Fruit fly (Drosophila melanogaster) whole organism, embryonic: ENCODE results near the gene Nost.

Experiments used
- Atf6 ChIP-seq: fragments of 200-800 bp; sonication (Bioruptor generic); IDR thresholded peaks from 2 replicates; pipeline ENCODE4 v1.3.6; 2022; ENCODE audit warnings: missing biosample characterization, missing genetic modification characterization
- BtbVII ChIP-seq: fragments of 200-800 bp; sonication (Bioruptor generic); optimal IDR thresholded peaks from 3 replicates; lab custom pipeline; 2017; ENCODE audit warnings: missing biosample characterization, mild to moderate bottlenecking, missing genetic modification characterization
- CG10462 ChIP-seq: fragments of 200-800 bp; sonication (Bioruptor generic); optimal IDR thresholded peaks from 2 replicates; lab custom pipeline; 2016; ENCODE audit warnings: missing biosample characterization, missing genetic modification characterization
- CG10959 ChIP-seq: fragments of 200-800 bp; sonication (Bioruptor generic); IDR thresholded peaks from 2 replicates; pipeline ENCODE4 v1.3.6; 2022; ENCODE audit warnings: missing biosample characterization, missing genetic modification characterization
- CG11085 ChIP-seq: fragments of 200-800 bp; sonication (Bioruptor generic); IDR thresholded peaks from 2 replicates; pipeline ENCODE4 v1.3.6; 2022; ENCODE audit warnings: missing biosample characterization, missing genetic modification characterization
- CG12744 ChIP-seq: fragments of 200-800 bp; sonication (Bioruptor generic); optimal IDR thresholded peaks from 2 replicates; lab custom pipeline; 2016; ENCODE audit warnings: missing biosample characterization, missing genetic modification characterization
- CG13624 ChIP-seq: fragments of 200-800 bp; sonication (Bioruptor generic); optimal IDR thresholded peaks from 2 replicates; lab custom pipeline; 2016; ENCODE audit warnings: missing biosample characterization, missing genetic modification characterization
- CG15269 ChIP-seq: fragments of 200-800 bp; sonication (Bioruptor generic); optimal IDR thresholded peaks from 2 replicates; lab custom pipeline; 2018; ENCODE audit warnings: missing biosample characterization, mild to moderate bottlenecking, missing genetic modification characterization, moderate library complexity
- CG1603 ChIP-seq: fragments of 200-800 bp; sonication (Bioruptor generic); optimal IDR thresholded peaks from 2 replicates; lab custom pipeline; 2019; ENCODE audit warnings: missing biosample characterization, mild to moderate bottlenecking, missing genetic modification characterization, moderate library complexity
- CG30403 ChIP-seq: fragments of 200-800 bp; sonication (Bioruptor generic); optimal IDR thresholded peaks from 3 replicates; lab custom pipeline; 2016; ENCODE audit warnings: missing biosample characterization, missing genetic modification characterization
- CG30431 ChIP-seq: fragments of 200-800 bp; sonication (Bioruptor generic); optimal IDR thresholded peaks from 2 replicates; lab custom pipeline; 2017; ENCODE audit warnings: missing biosample characterization, missing genetic modification characterization
- CG3065 ChIP-seq: fragments of 200-800 bp; sonication (Bioruptor generic); optimal IDR thresholded peaks from 2 replicates; lab custom pipeline; 2016; ENCODE audit warnings: missing biosample characterization, missing genetic modification characterization
- CG31365 ChIP-seq: fragments of 200-800 bp; sonication (Bioruptor generic); optimal IDR thresholded peaks from 2 replicates; lab custom pipeline; 2018; ENCODE audit warnings: missing biosample characterization, mild to moderate bottlenecking, missing genetic modification characterization
- CG32772 ChIP-seq: fragments of 200-800 bp; sonication (Bioruptor generic); IDR thresholded peaks from 2 replicates; pipeline ENCODE4 v1.3.6; 2022; ENCODE audit warnings: missing biosample characterization, missing genetic modification characterization
- CG3838 ChIP-seq: fragments of 200-800 bp; sonication (Bioruptor generic); optimal IDR thresholded peaks from 3 replicates; lab custom pipeline; 2016; ENCODE audit warnings: missing biosample characterization, missing genetic modification characterization
- CG4707 ChIP-seq: fragments of 200-800 bp; sonication (Bioruptor generic); optimal IDR thresholded peaks from 2 replicates; lab custom pipeline; 2018; ENCODE audit warnings: missing biosample characterization, mild to moderate bottlenecking, missing genetic modification characterization, moderate library complexity
- CG5953 ChIP-seq: fragments of 200-800 bp; sonication (Bioruptor generic); IDR thresholded peaks from 2 replicates; pipeline ENCODE4 v1.3.6; 2022; ENCODE audit warnings: missing biosample characterization, missing genetic modification characterization
- CG6175 ChIP-seq: fragments of 200-800 bp; sonication (Bioruptor generic); IDR thresholded peaks from 3 replicates; pipeline ENCODE4 v1.3.6; 2022; ENCODE audit warnings: missing biosample characterization, missing genetic modification characterization
- CG7357 ChIP-seq: fragments of 200-800 bp; sonication (Bioruptor generic); IDR thresholded peaks from 3 replicates; pipeline ENCODE4 v1.3.6; 2022; ENCODE audit warnings: missing biosample characterization, missing genetic modification characterization
- CG7372 ChIP-seq: fragments of 200-800 bp; sonication (Bioruptor generic); IDR thresholded peaks from 2 replicates; pipeline ENCODE4 v1.3.6; 2022; ENCODE audit warnings: missing biosample characterization, missing genetic modification characterization
- CG8924 ChIP-seq: fragments of 200-800 bp; optimal IDR thresholded peaks from 3 replicates; lab custom pipeline; 2019; ENCODE audit warnings: missing biosample characterization, mild to moderate bottlenecking, missing genetic modification characterization, moderate library complexity
- Chrac-16 ChIP-seq: fragments of 200-800 bp; sonication (Bioruptor generic); optimal IDR thresholded peaks from 3 replicates; lab custom pipeline; 2016; ENCODE audit warnings: missing biosample characterization, missing genetic modification characterization
- Dip2 ChIP-seq: fragments of 200-800 bp; sonication (Bioruptor generic); IDR thresholded peaks from 2 replicates; pipeline ENCODE4 v1.3.6; 2022; ENCODE audit warnings: missing biosample characterization, missing genetic modification characterization
- Ets97D ChIP-seq: fragments of 200-800 bp; sonication (Bioruptor generic); optimal IDR thresholded peaks from 3 replicates; lab custom pipeline; 2016; ENCODE audit warnings: missing biosample characterization, missing genetic modification characterization
- Gsc ChIP-seq: fragments of 200-800 bp; sonication (Bioruptor generic); IDR thresholded peaks from 2 replicates; pipeline ENCODE4 v1.3.6; 2022; ENCODE audit warnings: missing biosample characterization, missing genetic modification characterization
- H2.0 ChIP-seq: fragments of 200-800 bp; sonication (Bioruptor generic); IDR thresholded peaks from 2 replicates; pipeline ENCODE4 v1.3.6; 2022; ENCODE audit warnings: missing biosample characterization, missing genetic modification characterization
- HLHmδ ChIP-seq: fragments of 200-800 bp; sonication (Bioruptor generic); optimal IDR thresholded peaks from 2 replicates; lab custom pipeline; 2018; ENCODE audit warnings: missing biosample characterization, mild to moderate bottlenecking, missing genetic modification characterization, moderate library complexity
- Mrtf ChIP-seq: fragments of 200-800 bp; sonication (Bioruptor generic); IDR thresholded peaks from 3 replicates; pipeline ENCODE4 v1.3.6; 2022; ENCODE audit warnings: missing biosample characterization, missing genetic modification characterization
- Tbp ChIP-seq: fragments of >200 bp; optimal IDR thresholded peaks from 2 replicates; lab custom pipeline; 2018; ENCODE audit warnings: missing biosample characterization, missing genetic modification characterization
- Usf ChIP-seq: fragments of 200-800 bp; sonication (Bioruptor generic); optimal IDR thresholded peaks from 2 replicates; lab custom pipeline; 2017; ENCODE audit warnings: missing genotype, missing biosample characterization, missing genetic modification characterization
- ase ChIP-seq: fragments of 200-800 bp; sonication (Bioruptor generic); IDR thresholded peaks from 3 replicates; pipeline ENCODE4 v1.3.6; 2022; ENCODE audit warnings: missing biosample characterization, missing genetic modification characterization
- az2 ChIP-seq: fragments of 200-800 bp; sonication (Bioruptor generic); optimal IDR thresholded peaks from 3 replicates; lab custom pipeline; 2016; ENCODE audit warnings: missing biosample characterization, missing genetic modification characterization
- chinmo ChIP-seq: fragments of 200-800 bp; sonication (Bioruptor generic); IDR thresholded peaks from 4 replicates; pipeline ENCODE4 v1.3.6; 2022; ENCODE audit warnings: missing biosample characterization, missing genetic modification characterization; ENCODE audit not compliant: partially characterized antibody
- crol ChIP-seq: fragments of 200-800 bp; sonication (Bioruptor generic); IDR thresholded peaks from 2 replicates; pipeline ENCODE4 v1.3.6; 2022; ENCODE audit warnings: missing biosample characterization, missing genetic modification characterization
- da ChIP-seq: fragments of 200-800 bp; sonication (Bioruptor generic); optimal IDR thresholded peaks from 2 replicates; lab custom pipeline; 2016; ENCODE audit warnings: missing biosample characterization, missing genetic modification characterization
- fd102C ChIP-seq: fragments of 200-800 bp; sonication (Bioruptor generic); optimal IDR thresholded peaks from 2 replicates; lab custom pipeline; 2018; ENCODE audit warnings: missing biosample characterization, mild to moderate bottlenecking, missing genetic modification characterization, moderate library complexity
- fu2 ChIP-seq: fragments of 200-800 bp; sonication (Bioruptor generic); optimal IDR thresholded peaks from 2 replicates; lab custom pipeline; 2016; ENCODE audit warnings: missing biosample characterization, missing genetic modification characterization
- h ChIP-seq: fragments of >200 bp; optimal IDR thresholded peaks from 2 replicates; lab custom pipeline; 2017
- jigr1 ChIP-seq: fragments of 200-800 bp; sonication (Bioruptor generic); IDR thresholded peaks from 3 replicates; pipeline ENCODE4 v1.3.6; 2022; ENCODE audit warnings: missing biosample characterization, missing genetic modification characterization
- jumu ChIP-seq: fragments of 200-800 bp; sonication (Bioruptor generic); optimal IDR thresholded peaks from 3 replicates; lab custom pipeline; 2016; ENCODE audit warnings: missing biosample characterization, missing genetic modification characterization
- knrl ChIP-seq: fragments of 200-800 bp; sonication (Bioruptor generic); IDR thresholded peaks from 3 replicates; pipeline ENCODE4 v1.3.6; 2022; ENCODE audit warnings: missing biosample characterization, missing genetic modification characterization; ENCODE audit not compliant: partially characterized antibody
- oc ChIP-seq: fragments of 200-800 bp; sonication (Bioruptor generic); optimal IDR thresholded peaks from 2 replicates; lab custom pipeline; 2018; ENCODE audit warnings: missing biosample characterization, mild to moderate bottlenecking, missing genetic modification characterization, moderate library complexity
- otp ChIP-seq: fragments of 200-800 bp; sonication (Bioruptor generic); IDR thresholded peaks from 3 replicates; pipeline ENCODE4, ENCODE4 v1.3.6; 2022; ENCODE audit warnings: missing biosample characterization, missing genetic modification characterization
- pho ChIP-seq: fragments of 200-800 bp; sonication (Bioruptor generic); optimal IDR thresholded peaks from 2 replicates; lab custom pipeline; 2016; ENCODE audit warnings: missing biosample characterization, missing genetic modification characterization
- ro ChIP-seq: fragments of 200-800 bp; sonication (Bioruptor generic); IDR thresholded peaks from 2 replicates; pipeline ENCODE4 v1.3.6; 2022; ENCODE audit warnings: missing biosample characterization, missing genetic modification characterization
- so ChIP-seq: fragments of 200-800 bp; sonication (Bioruptor generic); IDR thresholded peaks from 3 replicates; pipeline ENCODE4 v1.3.6; 2022; ENCODE audit warnings: missing biosample characterization, missing genetic modification characterization
- usp ChIP-seq: fragments of >200 bp; optimal IDR thresholded peaks from 2 replicates; lab custom pipeline; 2017; ENCODE audit warnings: missing biosample characterization, missing genetic modification characterization
- wek ChIP-seq: fragments of 200-800 bp; sonication (Bioruptor generic); optimal IDR thresholded peaks from 3 replicates; lab custom pipeline; 2018; ENCODE audit warnings: missing biosample characterization, mild to moderate bottlenecking, missing genetic modification characterization, moderate library complexity
- z ChIP-seq: fragments of 200-800 bp; sonication (Bioruptor generic); IDR thresholded peaks from 3 replicates; pipeline ENCODE4 v1.3.6; 2022; ENCODE audit warnings: missing biosample characterization, missing genetic modification characterization
- zen2 ChIP-seq: fragments of 200-800 bp; sonication (Bioruptor generic); IDR thresholded peaks from 3 replicates; pipeline ENCODE4 v1.3.6; 2022; ENCODE audit warnings: missing biosample characterization, missing genetic modification characterization; ENCODE audit not compliant: partially characterized antibody
- zf30C ChIP-seq: fragments of 200-800 bp; sonication (Bioruptor generic); optimal IDR thresholded peaks from 3 replicates; lab custom pipeline; 2018; ENCODE audit warnings: missing biosample characterization, mild to moderate bottlenecking, missing genetic modification characterization
- zfh1 ChIP-seq: fragments of 200-800 bp; sonication (Bioruptor generic); IDR thresholded peaks from 3 replicates; pipeline ENCODE4 v1.3.6; 2022; ENCODE audit warnings: missing biosample characterization, missing genetic modification characterization

Gene Nost

DNA sequence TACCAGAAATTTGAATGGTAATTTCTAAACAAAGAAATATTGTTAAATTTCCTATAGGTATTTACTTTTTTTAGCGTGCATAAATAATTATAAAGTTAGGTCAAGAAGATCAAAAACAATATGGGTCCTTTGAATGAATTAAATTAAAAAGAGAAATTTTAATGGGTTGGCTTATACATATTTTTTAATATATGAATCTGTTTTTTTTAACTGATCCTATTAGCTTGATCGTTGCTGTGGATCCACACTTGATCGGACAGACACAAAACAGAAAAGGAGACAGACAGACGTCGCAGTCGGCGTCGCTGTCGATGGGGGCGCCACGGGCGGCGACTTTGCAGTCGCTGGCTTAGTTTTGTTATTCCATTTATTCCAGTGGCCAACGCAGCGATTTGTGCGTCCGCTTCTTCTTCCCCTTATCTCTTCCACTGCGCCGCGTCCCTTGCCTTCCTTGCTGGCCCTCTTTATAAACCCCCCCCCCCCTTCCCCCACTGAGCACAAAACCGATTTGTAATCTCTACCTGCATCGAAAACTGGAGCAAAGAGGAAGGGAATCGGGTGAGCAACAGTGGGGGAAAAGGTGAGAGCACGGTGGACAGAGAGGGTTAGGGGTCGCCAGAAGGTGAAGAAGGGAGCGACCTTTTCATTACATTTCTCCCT lies 17.9 kb downstream of the Nost start (continued):
- TF ChIP-seq jigr1 (GFP tag; lab: Robert Waterston, UW) (no peak), CG10959 (GFP tag; lab: Robert Waterston, UW) (no peak; the same call in 1 of the 2 replicates), fu2 (GFP tag; lab: Kevin White, UChicago) (no peak), BtbVII (no peak), CG8924 (tag; lab: Kevin White, UChicago) (peak; percentile 85), zf30C (GFP tag; lab: Kevin White, UChicago) (no peak), ase (GFP tag; lab: Robert Waterston, UW) (no peak), CG4707 (GFP tag; lab: Kevin White, UChicago) (peak; percentile 13), Ets97D (GFP tag; lab: Kevin White, UChicago) (no peak), CG7372 (no peak), zen2 (GFP tag; lab: Robert Waterston, UW) (no peak), Tbp (GFP tag; lab: Kevin White, UChicago) (no peak), CG32772 (GFP tag; lab: Robert Waterston, UW) (peak; percentile 47), usp (GFP tag; lab: Kevin White, UChicago) (no peak), CG12744 (GFP tag; lab: Kevin White, UChicago) (no peak), CG13624 (GFP tag; lab: Kevin White, UChicago) (no peak), CG1603 (tag; lab: Kevin White, UChicago) (no peak), pho (no peak), CG3065 (GFP tag; lab: Kevin White, UChicago) (peak; percentile 17), wek (no peak), H2.0 (0 out of 2 replicates have a peak, but pooled peaks have one; percentile 5), h (no peak), CG3838 (GFP tag; lab: Kevin White, UChicago) (no peak), Chrac-16 (GFP tag; lab: Kevin White, UChicago) (peak; percentile 44), zfh1 (GFP tag; lab: Robert Waterston, UW) (no peak; the same call in 2 of the 3 replicates), Usf (GFP tag; lab: Kevin White, UChicago) (no peak), oc (peak; percentile 56), HLHmδ (GFP tag; lab: Kevin White, UChicago) (no peak), CG10462 (GFP tag; lab: Kevin White, UChicago) (no peak), CG5953 (GFP tag; lab: Robert Waterston, UW) (peak; percentile 50; the same call in 1 of the 2 replicates), CG15269 (peak; percentile 66), az2 (GFP tag; lab: Kevin White, UChicago) (peak; percentile 63), Dip2 (GFP tag; lab: Robert Waterston, UW) (no peak), so (GFP tag; lab: Robert Waterston, UW) (peak; percentile 59; the same call in 1 of the 3 replicates), crol (peak; percentile 99), otp (GFP tag; lab: Robert Waterston, UW) (no peak), CG7357 (GFP tag; lab: Robert Waterston, UW) (0 out of 3 replicates have a peak, but pooled peaks have one; percentile 10), ro (no peak), CG30431 (no peak), jumu (GFP tag; lab: Kevin White, UChicago) (no peak), Atf6 (GFP tag; lab: Robert Waterston, UW) (no peak), CG6175 (no peak), CG31365 (no peak), z (GFP tag; lab: Robert Waterston, UW) (no peak), CG30403 (peak; percentile 75), chinmo (GFP tag; lab: Robert Waterston, UW) (no peak), CG11085 (GFP tag; lab: Robert Waterston, UW) (no peak), fd102C (GFP tag; lab: Kevin White, UChicago) (no peak), da (GFP tag; lab: Kevin White, UChicago) (no peak), Gsc (GFP tag; lab: Robert Waterston, UW) (no peak), knrl (GFP tag; lab: Robert Waterston, UW) (no peak), Mrtf (GFP tag; lab: Robert Waterston, UW) (no peak)
